Fruit fly (Drosophila melanogaster) whole organism, embryonic: ENCODE results near the gene RpL13.

ENCODE experiments used
- Atf-2 ChIP-seq: fragments of 200-800 bp; sonication (Bioruptor generic); optimal IDR thresholded peaks from 2 replicates; lab custom pipeline; 2016; ENCODE audit warnings: missing biosample characterization, missing genetic modification characterization
- Bdp1 ChIP-seq: fragments of 200-800 bp; sonication (Bioruptor generic); optimal IDR thresholded peaks from 3 replicates; lab custom pipeline; 2016; ENCODE audit warnings: missing biosample characterization, missing genetic modification characterization
- Blimp-1 ChIP-seq: fragments of 200-800 bp; sonication (Bioruptor generic); optimal IDR thresholded peaks from 3 replicates; lab custom pipeline; 2018; ENCODE audit warnings: missing biosample characterization, missing genetic modification characterization, mild to moderate bottlenecking, moderate library complexity, missing genetic modification reagents
- CG10267 ChIP-seq: fragments of 200-800 bp; sonication (Bioruptor generic); optimal IDR thresholded peaks from 2 replicates; lab custom pipeline; 2018; ENCODE audit warnings: missing biosample characterization, mild to moderate bottlenecking, missing genetic modification characterization, moderate library complexity
- CG10274 ChIP-seq: fragments of 200-800 bp; sonication (Bioruptor generic); optimal IDR thresholded peaks from 3 replicates; lab custom pipeline; 2017; ENCODE audit warnings: missing biosample characterization, mild to moderate bottlenecking, missing genetic modification characterization
- CG12155 ChIP-seq: fragments of 200-800 bp; sonication (Bioruptor generic); optimal IDR thresholded peaks from 3 replicates; lab custom pipeline; 2016; ENCODE audit warnings: missing biosample characterization, missing genetic modification characterization
- CG1233 ChIP-seq: fragments of 200-800 bp; sonication (Bioruptor generic); optimal IDR thresholded peaks from 4 replicates; lab custom pipeline; 2018; ENCODE audit warnings: missing biosample characterization, mild to moderate bottlenecking, missing genetic modification characterization
- CG12744 ChIP-seq: fragments of 200-800 bp; sonication (Bioruptor generic); optimal IDR thresholded peaks from 2 replicates; lab custom pipeline; 2016; ENCODE audit warnings: missing biosample characterization, missing genetic modification characterization
- CG13894 ChIP-seq: fragments of 200-800 bp; sonication (Bioruptor generic); optimal IDR thresholded peaks from 3 replicates; lab custom pipeline; 2018; ENCODE audit warnings: missing biosample characterization, mild to moderate bottlenecking, missing genetic modification characterization, moderate library complexity
- CG14014 ChIP-seq: fragments of 200-800 bp; sonication (Bioruptor generic); IDR thresholded peaks from 2 replicates; pipeline ENCODE4 v1.3.6; 2022; ENCODE audit warnings: missing biosample characterization, missing genetic modification characterization
- CG15011 ChIP-seq: fragments of 200-800 bp; sonication (Bioruptor generic); optimal IDR thresholded peaks from 3 replicates; lab custom pipeline; 2018; ENCODE audit warnings: missing biosample characterization, mild to moderate bottlenecking, missing genetic modification characterization
- CG15479 ChIP-seq: fragments of 200-800 bp; sonication (Bioruptor generic); optimal IDR thresholded peaks from 3 replicates; lab custom pipeline; 2019; ENCODE audit warnings: missing biosample characterization, mild to moderate bottlenecking, missing genetic modification characterization, moderate library complexity
- CG15601 ChIP-seq: fragments of 200-800 bp; sonication (Bioruptor generic); optimal IDR thresholded peaks from 3 replicates; lab custom pipeline; 2019; ENCODE audit warnings: missing biosample characterization, mild to moderate bottlenecking, missing genetic modification characterization, moderate library complexity
- CG17361 ChIP-seq: fragments of 200-800 bp; sonication (Bioruptor generic); IDR thresholded peaks from 3 replicates; pipeline ENCODE4 v1.3.6; 2022; ENCODE audit warnings: missing biosample characterization, missing genetic modification characterization
- CG30431 ChIP-seq: fragments of 200-800 bp; sonication (Bioruptor generic); optimal IDR thresholded peaks from 2 replicates; lab custom pipeline; 2017; ENCODE audit warnings: missing biosample characterization, missing genetic modification characterization
- CG31224 ChIP-seq: fragments of 200-800 bp; sonication (Bioruptor generic); IDR thresholded peaks from 2 replicates; pipeline ENCODE4 v1.3.6; 2022; ENCODE audit warnings: missing biosample characterization, missing genetic modification characterization
- CG3407 ChIP-seq: fragments of 200-800 bp; sonication (Bioruptor generic); optimal IDR thresholded peaks from 2 replicates; lab custom pipeline; 2018; ENCODE audit warnings: missing biosample characterization, mild to moderate bottlenecking, missing genetic modification characterization
- CG3726 ChIP-seq: fragments of 200-800 bp; sonication (Bioruptor generic); IDR thresholded peaks from 3 replicates; pipeline ENCODE4, ENCODE4 v1.3.6; 2022; ENCODE audit warnings: missing biosample characterization, missing genetic modification characterization
- CG4424 ChIP-seq: fragments of 200-800 bp; sonication (Bioruptor generic); optimal IDR thresholded peaks from 3 replicates; lab custom pipeline; 2016; ENCODE audit warnings: missing biosample characterization, missing genetic modification characterization
- CG6254 ChIP-seq: fragments of 200-800 bp; sonication (Bioruptor generic); optimal IDR thresholded peaks from 3 replicates; lab custom pipeline; 2017; ENCODE audit warnings: mild to moderate bottlenecking, missing biosample characterization, missing genetic modification reagents, missing genetic modification characterization
- CG6689 ChIP-seq: fragments of 200-800 bp; sonication (Bioruptor generic); IDR thresholded peaks from 2 replicates; pipeline ENCODE4 v1.3.6; 2022; ENCODE audit warnings: missing biosample characterization, missing genetic modification characterization
- CG7786 ChIP-seq: fragments of 200-800 bp; sonication (Bioruptor generic); optimal IDR thresholded peaks from 2 replicates; lab custom pipeline; 2016; ENCODE audit warnings: missing biosample characterization, missing genetic modification characterization
- CG8359 ChIP-seq: fragments of 200-800 bp; sonication (Bioruptor generic); optimal IDR thresholded peaks from 2 replicates; lab custom pipeline; 2017; ENCODE audit warnings: missing biosample characterization, mild to moderate bottlenecking, missing genetic modification characterization, borderline replicate concordance
- CG8765 ChIP-seq: fragments of 200-800 bp; sonication (Bioruptor generic); IDR thresholded peaks from 2 replicates; pipeline ENCODE4 v1.3.6; 2022; ENCODE audit warnings: missing biosample characterization, missing genetic modification characterization
- D ChIP-seq, 2 experiments: fragments of 200-800 bp in 1 of 2; fragments of >200 bp in 1 of 2; sonication (Bioruptor generic) in 1 of 2; optimal IDR thresholded peaks; 2 replicates in 1 of 2; 3 replicates in 1 of 2; lab custom pipeline; 2017; ENCODE audit warnings: mild to moderate bottlenecking in 1 of 2, missing biosample characterization in 1 of 2, missing genetic modification characterization in 1 of 2, missing genetic modification reagents in 1 of 2
- D19A ChIP-seq: fragments of 200-800 bp; optimal IDR thresholded peaks from 3 replicates; lab custom pipeline; 2019; ENCODE audit warnings: missing biosample characterization, mild to moderate bottlenecking, missing genetic modification characterization, moderate library complexity
- Dek ChIP-seq: fragments of 200-800 bp; sonication (Bioruptor generic); optimal IDR thresholded peaks from 3 replicates; lab custom pipeline; 2019; ENCODE audit warnings: missing biosample characterization, mild to moderate bottlenecking, missing genetic modification characterization, moderate library complexity
- Dref ChIP-seq: fragments of 200-800 bp; sonication (Bioruptor generic); IDR thresholded peaks from 2 replicates; pipeline ENCODE4 v1.3.6; 2022; ENCODE audit warnings: missing biosample characterization, missing genetic modification characterization
- Drgx ChIP-seq: fragments of 200-800 bp; sonication (Bioruptor generic); IDR thresholded peaks from 2 replicates; pipeline ENCODE4 v1.3.6; 2022; ENCODE audit warnings: missing biosample characterization, missing genetic modification characterization
- HHEX ChIP-seq: fragments of 200-800 bp; sonication (Bioruptor generic); optimal IDR thresholded peaks from 3 replicates; lab custom pipeline; 2017; ENCODE audit warnings: missing biosample characterization, mild to moderate bottlenecking, missing genetic modification characterization, missing genetic modification reagents
- Mrtf ChIP-seq: fragments of 200-800 bp; sonication (Bioruptor generic); IDR thresholded peaks from 3 replicates; pipeline ENCODE4 v1.3.6; 2022; ENCODE audit warnings: missing biosample characterization, missing genetic modification characterization
- Ravus ChIP-seq: fragments of 200-800 bp; sonication (Bioruptor generic); IDR thresholded peaks from 2 replicates; pipeline ENCODE4 v1.3.6; 2022; ENCODE audit warnings: missing biosample characterization, missing genetic modification characterization
- Xrp1 ChIP-seq: fragments of 200-800 bp; sonication (Bioruptor generic); IDR thresholded peaks from 2 replicates; pipeline ENCODE4 v1.3.6; 2022; ENCODE audit warnings: missing biosample characterization, missing genetic modification characterization
- ab ChIP-seq: fragments of 200-800 bp; sonication (Bioruptor generic); optimal IDR thresholded peaks from 2 replicates; lab custom pipeline; 2016; ENCODE audit warnings: missing biosample characterization, missing genetic modification characterization
- bbx ChIP-seq: fragments of 200-800 bp; sonication (Bioruptor generic); IDR thresholded peaks from 2 replicates; pipeline ENCODE4 v1.3.6; 2022; ENCODE audit warnings: missing biosample characterization, missing genetic modification characterization; ENCODE audit not compliant: partially characterized antibody
- da ChIP-seq: fragments of 200-800 bp; sonication (Bioruptor generic); optimal IDR thresholded peaks from 2 replicates; lab custom pipeline; 2016; ENCODE audit warnings: missing biosample characterization, missing genetic modification characterization
- dan ChIP-seq: fragments of 200-800 bp; sonication (Bioruptor generic); IDR thresholded peaks from 2 replicates; pipeline ENCODE4 v1.3.6; 2022; ENCODE audit warnings: missing biosample characterization, missing genetic modification characterization
- emc ChIP-seq: fragments of 200-800 bp; sonication (Bioruptor generic); optimal IDR thresholded peaks from 2 replicates; lab custom pipeline; 2016; ENCODE audit warnings: missing biosample characterization, missing genetic modification characterization
- fd64A ChIP-seq: fragments of 200-800 bp; sonication (Bioruptor generic); optimal IDR thresholded peaks from 3 replicates; lab custom pipeline; 2018; ENCODE audit warnings: missing biosample characterization, mild to moderate bottlenecking, missing genetic modification characterization
- grn ChIP-seq: fragments of 200-800 bp; sonication (Bioruptor generic); optimal IDR thresholded peaks from 3 replicates; lab custom pipeline; 2017; ENCODE audit warnings: missing biosample characterization, missing genetic modification characterization
- lilli ChIP-seq: fragments of 200-800 bp; sonication (Bioruptor generic); optimal IDR thresholded peaks from 3 replicates; lab custom pipeline; 2016; ENCODE audit warnings: missing biosample characterization, missing genetic modification characterization
- lola ChIP-seq, 3 experiments: fragments of >200 bp in 2 of 3; fragments of 200-800 bp in 1 of 3; sonication (Bioruptor generic) in 1 of 3; optimal IDR thresholded peaks; 2 replicates each; lab custom pipeline; 2017 to 2019; ENCODE audit warnings: missing biosample characterization in 3 of 3, missing genetic modification characterization in 3 of 3, mild to moderate bottlenecking in 1 of 3, moderate library complexity in 1 of 3
- mld ChIP-seq: fragments of 200-800 bp; sonication (Bioruptor generic); IDR thresholded peaks from 3 replicates; pipeline ENCODE4 v1.3.6; 2022; ENCODE audit warnings: missing biosample characterization, missing genetic modification characterization; ENCODE audit not compliant: partially characterized antibody
- nau ChIP-seq: fragments of 200-800 bp; sonication (Bioruptor generic); optimal IDR thresholded peaks from 3 replicates; lab custom pipeline; 2017; ENCODE audit warnings: missing biosample characterization, mild to moderate bottlenecking, missing genetic modification characterization, missing genetic modification reagents
- sens ChIP-seq: fragments of 200-800 bp; sonication (Bioruptor generic); peaks from one replicate; lab custom pipeline; 2016; ENCODE audit warnings: missing biosample characterization, missing genetic modification characterization
- sr ChIP-seq: fragments of 200-800 bp; sonication (Bioruptor generic); IDR thresholded peaks from 3 replicates; pipeline ENCODE4 v1.3.6; 2022; ENCODE audit warnings: missing biosample characterization, missing genetic modification characterization
- tio ChIP-seq: fragments of 200-800 bp; sonication (Bioruptor generic); optimal IDR thresholded peaks from 2 replicates; lab custom pipeline; 2017; ENCODE audit warnings: missing biosample characterization, missing genetic modification characterization, inconsistent platforms
- tx ChIP-seq: fragments of 200-800 bp; sonication (Bioruptor generic); optimal IDR thresholded peaks from 2 replicates; lab custom pipeline; 2016; ENCODE audit warnings: missing biosample characterization, missing genetic modification characterization

Gene RpL13

dm6 chr2L:9984078-9984772 is 17.1 kb downstream of the RpL13 start, which contains the start of gene bib (continued):
- TF ChIP-seq Dref (GFP tag; lab: Robert Waterston, UW), result 0 out of 2 replicates have a peak, but pooled peaks have one; percentile 33
- peak; percentile 90 for TF ChIP-seq CG4424
- peak; percentile 85 for TF ChIP-seq CG6254
- peak; percentile 87 for TF ChIP-seq D19A
- TF ChIP-seq Mrtf (GFP tag; lab: Robert Waterston, UW), result peak; percentile 65; the same call in 2 of the 3 replicates
- peak; percentile 89 for TF ChIP-seq Xrp1 (GFP tag; lab: Robert Waterston, UW)
- peak; percentile 80 for TF ChIP-seq CG6689 (GFP tag; lab: Robert Waterston, UW)
- TF ChIP-seq nau (GFP tag; lab: Kevin White, UChicago), result peak; percentile 76
- no peak for TF ChIP-seq CG3726 (GFP tag; lab: Robert Waterston, UW)
- peak; percentile 95 for TF ChIP-seq CG17361 (GFP tag; lab: Robert Waterston, UW)
- TF ChIP-seq CG15601, result peak; percentile 86
- TF ChIP-seq CG12155, result peak; percentile 73
- TF ChIP-seq CG8765 (GFP tag; lab: Robert Waterston, UW), result peak; percentile 39; the same call in 1 of the 2 replicates
- peak; percentile 59 for TF ChIP-seq Dek (tag; lab: Kevin White, UChicago)
- peak; percentile 86 for TF ChIP-seq Blimp-1
- peak; percentile 72 for TF ChIP-seq Drgx (GFP tag; lab: Robert Waterston, UW)
- peak in 1 of 3 experiments; percentile 92 for TF ChIP-seq lola (GFP tag; optimal IDR thresholded peaks at IDR 0.05; lab: Kevin White, UChicago)
- TF ChIP-seq CG15479 (GFP tag; lab: Kevin White, UChicago), result peak; percentile 80
- peak; percentile 77 for TF ChIP-seq CG3407 (GFP tag; lab: Kevin White, UChicago)
- peak; percentile 4 for TF ChIP-seq CG7786
- TF ChIP-seq emc (GFP tag; lab: Kevin White, UChicago), result no peak
- TF ChIP-seq sens, result peak; percentile 72
- peak; percentile 46 for TF ChIP-seq grn (GFP tag; lab: Kevin White, UChicago)
- TF ChIP-seq tio (GFP tag; lab: Kevin White, UChicago), result peak; percentile 87
- peak; percentile 26; the same call in 1 of the 2 replicates for TF ChIP-seq CG31224
- peak; percentile 78 for TF ChIP-seq CG15011 (GFP tag; lab: Kevin White, UChicago)
- no peak for TF ChIP-seq mld (GFP tag; lab: Robert Waterston, UW)
- no peak for TF ChIP-seq da (GFP tag; lab: Kevin White, UChicago)
- TF ChIP-seq CG12744 (GFP tag; lab: Kevin White, UChicago), result no peak
- TF ChIP-seq CG8359 (GFP tag; lab: Kevin White, UChicago), result peak; percentile 70
- peak; percentile 38; the same call in 1 of the 3 replicates for TF ChIP-seq sr
- peak; percentile 75 for TF ChIP-seq HHEX (GFP tag; lab: Kevin White, UChicago)
- no peak for TF ChIP-seq D (optimal IDR thresholded peaks at IDR 0.05; lab: Kevin White, UChicago)
- TF ChIP-seq D (GFP tag; optimal IDR thresholded peaks at IDR 0.05; lab: Kevin White, UChicago), result peak; percentile 89
- peak; percentile 12 for TF ChIP-seq tx (GFP tag; lab: Kevin White, UChicago)
- peak; percentile 20 for TF ChIP-seq fd64A (GFP tag; lab: Kevin White, UChicago)
- peak; percentile 89 for TF ChIP-seq CG10267
- TF ChIP-seq CG13894 (tag; lab: Kevin White, UChicago), result peak; percentile 18
- TF ChIP-seq CG14014 (GFP tag; lab: Robert Waterston, UW), result peak; percentile 46; the same call in 1 of the 2 replicates
- peak; percentile 67 for TF ChIP-seq lilli (GFP tag; lab: Kevin White, UChicago)
- TF ChIP-seq CG30431, result peak; percentile 82
- peak; percentile 16 for TF ChIP-seq CG10274 (GFP tag; lab: Kevin White, UChicago)
- peak; percentile 34 for TF ChIP-seq Ravus
- peak; percentile 55; the same call in 1 of the 2 replicates for TF ChIP-seq dan (GFP tag; lab: Robert Waterston, UW)
- no peak for TF ChIP-seq Atf-2 (GFP tag; lab: Kevin White, UChicago)
- peak; percentile 35 for TF ChIP-seq Bdp1
- TF ChIP-seq ab (GFP tag; lab: Kevin White, UChicago), result no peak
- peak; percentile 80 for TF ChIP-seq CG1233
- peak; percentile 45 for TF ChIP-seq bbx
